Worm (Caenorhabditis elegans): ENCODE measurements around the gene fipr-15.

Gene fipr-15

DNA sequence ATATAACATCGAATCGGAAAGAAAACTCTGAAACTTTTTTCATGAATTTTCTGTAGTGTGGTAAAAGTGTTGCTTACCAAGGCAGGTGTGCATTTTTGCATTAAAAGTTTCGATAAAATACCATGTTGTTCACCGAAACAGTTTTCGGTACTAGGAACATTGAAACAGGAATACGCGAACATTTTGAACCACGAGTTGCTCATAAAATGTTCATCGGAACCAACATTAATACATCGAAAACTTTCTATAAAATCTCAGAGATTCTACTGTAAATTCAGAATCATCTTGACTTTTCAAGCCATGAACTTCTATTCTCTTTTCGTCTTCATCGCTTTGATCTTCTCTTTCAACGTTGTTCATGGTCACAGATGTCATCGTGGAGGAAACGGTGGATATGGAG lies at the start of gene fipr-15:
Gene fipr-15, plus strand, starts transcription at position 301 of the 400 bp plus-strand sequence.
- no peak for TF ChIP-seq ztf-11 (tag; optimal IDR thresholded peaks at IDR 0.05)

DNA sequence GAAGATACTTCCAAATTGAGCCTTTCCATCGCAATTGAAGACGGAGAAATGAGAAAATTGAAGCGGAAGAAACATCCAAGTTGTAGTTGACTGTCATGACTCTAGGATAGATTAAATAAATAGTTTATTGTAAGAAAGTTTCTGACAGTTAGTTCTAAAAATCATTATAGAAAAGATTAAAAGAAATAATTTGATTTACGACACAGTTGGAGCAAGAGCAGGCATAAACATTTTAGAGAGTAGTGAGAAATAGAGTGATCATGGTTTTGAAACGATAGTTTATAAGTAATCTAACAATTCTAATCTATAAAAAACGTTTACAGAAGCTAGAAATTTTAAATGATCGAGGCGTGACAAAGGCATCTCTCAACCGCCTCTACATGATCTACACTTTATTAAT lies 48.2 kb upstream of the fipr-15 start, which contains the start of gene best-15:
Gene best-15, minus strand, starts transcription at position 101 of the 400 bp plus-strand sequence.
- no peak for TF ChIP-seq hlh-17 (GFP tag; optimal IDR thresholded peaks at IDR 0.05; ENCODE audit: borderline replicate concordance)
- TF ChIP-seq mef-2 (tag; optimal IDR thresholded peaks at IDR 0.05): no peak
- no peak for TF ChIP-seq lin-35 (GFP tag; optimal IDR thresholded peaks at IDR 0.05)
- no peak for TF ChIP-seq unc-130 (tag; optimal IDR thresholded peaks at IDR 0.05)
- no peak for TF ChIP-seq ceh-63 (GFP tag; optimal IDR thresholded peaks at IDR 0.05)
- no peak for TF ChIP-seq lin-14 (GFP tag; optimal IDR thresholded peaks at IDR 0.05)
- no peak for TF ChIP-seq unc-62 (GFP tag; optimal IDR thresholded peaks at IDR 0.05)
- no peak for TF ChIP-seq ceh-90 (tag; optimal IDR thresholded peaks at IDR 0.05)
- no peak for TF ChIP-seq nhr-84 (tag; optimal IDR thresholded peaks at IDR 0.05)
- TF ChIP-seq mep-1 (tag; optimal IDR thresholded peaks at IDR 0.05): no peak
- TF ChIP-seq ztf-11 (tag; optimal IDR thresholded peaks at IDR 0.05): no peak
- TF ChIP-seq tbx-2 (tag; optimal IDR thresholded peaks at IDR 0.05): no peak
- TF ChIP-seq lir-3 (tag; optimal IDR thresholded peaks at IDR 0.05; ENCODE audit: poor library complexity): no peak
- TF ChIP-seq xbp-1 (tag; optimal IDR thresholded peaks at IDR 0.05): no peak
- no peak for TF ChIP-seq C16A3.4 (tag; optimal IDR thresholded peaks at IDR 0.05)

DNA sequence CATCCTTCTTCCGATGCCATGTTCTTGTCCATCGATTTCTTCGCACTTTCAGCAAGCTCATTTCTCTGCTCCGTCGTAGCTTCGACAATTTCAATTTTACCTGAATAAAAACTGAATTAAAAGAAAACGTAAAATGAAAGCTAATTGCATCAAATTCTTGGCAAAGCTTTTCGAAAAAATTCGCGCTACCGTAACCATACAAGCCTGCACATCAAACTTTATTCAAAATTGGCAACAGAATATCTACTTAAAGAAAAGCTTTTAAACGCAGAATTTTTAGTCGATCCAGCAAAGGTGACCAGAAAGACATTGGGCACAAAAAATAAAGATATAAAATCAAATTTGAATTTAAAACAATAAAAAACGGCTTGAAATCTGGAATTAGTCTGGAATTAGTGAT lies 38.1 kb upstream of the fipr-15 start:
- TF ChIP-seq snu-23 (GFP tag; optimal IDR thresholded peaks at IDR 0.05) (no peak), efl-3 (GFP tag; optimal IDR thresholded peaks at IDR 0.05) (no peak), nhr-85 (tag) (no peak), nhr-12 (tag; optimal IDR thresholded peaks at IDR 0.05) (no peak), ztf-4 (tag; optimal IDR thresholded peaks at IDR 0.05) (no peak), alr-1 (tag; optimal IDR thresholded peaks at IDR 0.05; ENCODE audit: borderline replicate concordance) (no peak), ceh-82 (tag; optimal IDR thresholded peaks at IDR 0.05) (no peak), hlh-17 (GFP tag; optimal IDR thresholded peaks at IDR 0.05; ENCODE audit: borderline replicate concordance) (no peak), ces-1 (GFP tag; optimal IDR thresholded peaks at IDR 0.05) (no peak), hlh-4 (tag; optimal IDR thresholded peaks at IDR 0.05) (no peak), C34B4.2 (tag; optimal IDR thresholded peaks at IDR 0.05) (no peak), fos-1 (tag; optimal IDR thresholded peaks at IDR 0.05) (no peak), lsy-2 (tag; optimal IDR thresholded peaks at IDR 0.05) (no peak), isw-1 (GFP tag; IDR thresholded peaks at IDR 0.05) (no peak), sox-4 (tag; optimal IDR thresholded peaks at IDR 0.05) (no peak), zag-1 (tag; optimal IDR thresholded peaks at IDR 0.05) (no peak), Y116A8C.19 (tag; optimal IDR thresholded peaks at IDR 0.05; ENCODE audit: borderline replicate concordance) (no peak)

DNA sequence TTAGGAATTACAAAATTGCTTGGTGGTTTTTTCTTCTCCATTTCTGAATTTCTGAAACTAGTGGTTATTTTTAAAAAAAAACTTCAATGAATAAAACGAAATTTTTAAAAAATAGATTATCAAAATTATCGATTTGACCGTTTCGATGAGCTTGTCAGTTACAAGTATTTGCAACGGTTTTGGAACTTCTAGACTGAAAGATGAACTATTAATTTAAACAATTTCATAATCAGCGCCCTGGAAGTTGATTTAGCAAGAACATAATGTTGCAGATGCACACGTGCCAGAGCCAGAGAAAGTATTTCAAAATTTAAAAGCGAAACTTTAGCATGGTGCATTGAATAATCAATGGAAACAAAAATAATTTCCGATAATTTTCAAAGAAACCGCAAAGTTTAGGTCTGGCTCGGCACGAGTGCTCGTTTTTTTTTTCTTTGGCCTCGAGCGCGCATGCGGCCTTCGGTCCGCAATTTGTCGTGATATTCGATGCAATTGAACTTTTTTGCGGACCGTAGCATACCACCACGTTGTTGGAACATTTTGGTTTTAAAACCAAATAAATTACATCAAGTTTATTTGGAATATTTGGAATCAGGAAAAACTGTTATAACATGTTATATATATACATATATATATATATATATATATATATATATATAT lies 37.5 kb upstream of the fipr-15 start, which contains the start of gene T11G6.5:
Gene T11G6.5, minus strand, starts transcription at position 51 of the 660 bp plus-strand sequence.
- TF ChIP-seq ceh-82 (tag; optimal IDR thresholded peaks at IDR 0.05) (peak in 1 of 3 experiments; percentile 33), tlp-1 (tag; optimal IDR thresholded peaks at IDR 0.05) (no peak), ces-1 (GFP tag; optimal IDR thresholded peaks at IDR 0.05) (no peak), aly-2 (tag; optimal IDR thresholded peaks at IDR 0.05) (no peak), F16B12.6 (tag; optimal IDR thresholded peaks at IDR 0.05) (peak; percentile 81), rnt-1 (tag; optimal IDR thresholded peaks at IDR 0.05) (peak; percentile 49), unc-130 (tag; optimal IDR thresholded peaks at IDR 0.05) (peak; percentile 14), nhr-85 (tag) (no peak), mep-1 (tag; optimal IDR thresholded peaks at IDR 0.05) (peak; percentile 45), nhr-90 (tag; optimal IDR thresholded peaks at IDR 0.05; ENCODE audit: poor library complexity) (no peak), lin-13 (GFP tag; optimal IDR thresholded peaks at IDR 0.05) (no peak), irx-1 (tag; optimal IDR thresholded peaks at IDR 0.05) (no peak), snu-23 (GFP tag; optimal IDR thresholded peaks at IDR 0.05) (peak; percentile 50), grh-1 (GFP tag; IDR thresholded peaks at IDR 0.05) (no peak), blmp-1 (tag; optimal IDR thresholded peaks at IDR 0.05) (peak; percentile 4), egl-27 (tag; optimal IDR thresholded peaks at IDR 0.05) (no peak), unc-98 (GFP tag; IDR thresholded peaks at IDR 0.05) (no peak), ceh-63 (GFP tag; optimal IDR thresholded peaks at IDR 0.05) (no peak), dsc-1 (tag; optimal IDR thresholded peaks at IDR 0.05) (peak; percentile 3), alr-1 (tag; optimal IDR thresholded peaks at IDR 0.05; ENCODE audit: borderline replicate concordance) (no peak), sox-4 (tag; optimal IDR thresholded peaks at IDR 0.05) (no peak), nhr-47 (tag; optimal IDR thresholded peaks at IDR 0.05) (peak; percentile 10), tbx-2 (tag; optimal IDR thresholded peaks at IDR 0.05) (peak; percentile 4), fkh-8 (tag; optimal IDR thresholded peaks at IDR 0.05) (no peak), fkh-10 (GFP tag; optimal IDR thresholded peaks at IDR 0.05) (no peak)

Data from whole organism, L1 larva.